ENCODE assay signal across 3 worm cellular contexts in the genomic region with DNA sequence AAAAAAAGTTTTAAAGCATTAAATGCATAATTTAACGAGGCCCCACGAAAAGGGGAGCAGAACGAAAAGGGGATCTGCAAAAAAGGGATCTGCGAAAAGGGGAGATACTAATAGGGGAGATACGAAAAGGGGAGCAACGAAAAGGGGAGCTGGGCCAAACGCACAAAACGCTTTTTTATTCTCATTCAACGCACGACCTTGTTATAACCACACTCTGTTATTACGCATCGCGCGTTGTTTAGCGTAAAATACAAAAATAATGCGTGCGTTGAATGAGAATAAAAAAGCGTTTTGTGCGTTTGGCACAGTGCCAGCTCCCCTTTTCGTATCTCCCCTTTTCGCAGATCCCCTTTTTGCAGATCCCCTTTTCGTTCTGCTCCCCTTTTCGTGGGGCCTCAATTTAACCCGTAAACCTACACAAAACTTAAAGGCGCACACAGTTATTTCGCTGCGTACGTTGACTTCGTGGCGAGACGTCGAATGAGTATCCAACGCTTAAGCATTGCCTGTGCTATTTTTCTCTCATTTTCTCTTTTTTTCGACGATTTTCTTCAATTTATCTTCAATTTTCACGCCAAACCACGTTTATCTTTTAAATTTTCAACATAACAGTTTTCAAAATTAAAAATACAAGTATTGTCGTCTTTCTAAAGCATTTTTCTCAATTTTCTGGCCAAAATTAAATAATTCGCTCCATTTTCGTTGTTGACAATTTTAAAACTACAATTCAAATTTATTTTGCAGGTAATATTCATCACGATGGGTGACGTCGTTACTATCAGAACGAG.
TF ChIP-seq lines count a peak whose summit lies in the region.
"Not testable (repeated sequence)": the region's sequence is repeated elsewhere in the genome, so short reads cannot be mapped to it uniquely, and the experiment has no call there.

A gene (plus strand): TSS at position 738 of the 788 bp plus-strand sequence.

TF ChIP-seq in whole organism, L1 larva, 84 proteins besides CTCF, POLR2A, EP300 and RAD21 (continued from another document and continues in another):
- peak in 3 of 6 experiments; percentile 39 to 80 (median 73) for TF ChIP-seq elt-3 (tag; optimal IDR thresholded peaks at IDR 0.05; lab: Kevin White, UChicago)
- peak; percentile 88 for TF ChIP-seq sox-4 (tag; optimal IDR thresholded peaks at IDR 0.05; lab: Kevin White, UChicago)
- TF ChIP-seq zip-4 (GFP tag; optimal IDR thresholded peaks at IDR 0.05; lab: Kevin White, UChicago), result peak; percentile 12
- TF ChIP-seq dpl-1 (GFP tag; optimal IDR thresholded peaks at IDR 0.05; lab: Kevin White, UChicago), result peak; percentile 75 to 80 (median 80)
- TF ChIP-seq C04F5.9 (tag; optimal IDR thresholded peaks at IDR 0.05; lab: Kevin White, UChicago), result peak; percentile 81
- TF ChIP-seq rnt-1 (tag; optimal IDR thresholded peaks at IDR 0.05; lab: Kevin White, UChicago), result peak; percentile 97
- peak; percentile 83 for TF ChIP-seq vab-15 (tag; optimal IDR thresholded peaks at IDR 0.05; lab: Kevin White, UChicago)
- peak; percentile 96 for TF ChIP-seq unc-98 (GFP tag; IDR thresholded peaks at IDR 0.05; lab: Robert Waterston, UW)
- peak; percentile 90 for TF ChIP-seq ceh-8 (GFP tag; optimal IDR thresholded peaks at IDR 0.05; lab: Kevin White, UChicago)
- TF ChIP-seq fkh-10 (GFP tag; optimal IDR thresholded peaks at IDR 0.05; lab: Kevin White, UChicago), result peak; percentile 78
- peak; percentile 97 for TF ChIP-seq nhr-47 (tag; optimal IDR thresholded peaks at IDR 0.05; lab: Kevin White, UChicago)
- TF ChIP-seq ceh-82 (tag; optimal IDR thresholded peaks at IDR 0.05; lab: Kevin White, UChicago), result peak; percentile 83 to 94 (median 86)
- TF ChIP-seq mdl-1 (tag; optimal IDR thresholded peaks at IDR 0.05; lab: Kevin White, UChicago), result peak in 1 of 2 experiments; percentile 84
- TF ChIP-seq mep-1 (tag; optimal IDR thresholded peaks at IDR 0.05; lab: Kevin White, UChicago), result peak; percentile 89
- peak; percentile 76 for TF ChIP-seq egl-13 (tag; optimal IDR thresholded peaks at IDR 0.05; lab: Kevin White, UChicago)
- peak; percentile 95 for TF ChIP-seq nhr-85 (tag; lab: Kevin White, UChicago)
- TF ChIP-seq blmp-1 (tag; optimal IDR thresholded peaks at IDR 0.05; lab: Kevin White, UChicago), result peak; percentile 78
- peak; percentile 82 for TF ChIP-seq lin-15B (tag; optimal IDR thresholded peaks at IDR 0.05; lab: Kevin White, UChicago)
- peak; percentile 91 for TF ChIP-seq lin-14 (GFP tag; optimal IDR thresholded peaks at IDR 0.05; lab: Kevin White, UChicago)
- TF ChIP-seq ama-1 (optimal IDR thresholded peaks at IDR 0.05; lab: Kevin White, UChicago), result peak; percentile 41
- peak; percentile 61 for TF ChIP-seq hlh-4 (tag; optimal IDR thresholded peaks at IDR 0.05; lab: Kevin White, UChicago)
- peak; percentile 97 for TF ChIP-seq nhr-71 (tag; optimal IDR thresholded peaks at IDR 0.05; lab: Kevin White, UChicago)
- peak; percentile 96 for TF ChIP-seq nhr-90 (tag; optimal IDR thresholded peaks at IDR 0.05; lab: Kevin White, UChicago; ENCODE audit: poor library complexity)
- peak; percentile 96 for TF ChIP-seq ceh-88 (GFP tag; IDR thresholded peaks at IDR 0.05; lab: Robert Waterston, UW)
- peak; percentile 7 for TF ChIP-seq sup-37 (GFP tag; optimal IDR thresholded peaks at IDR 0.05; lab: Kevin White, UChicago)
- peak; percentile 93 to 96 for TF ChIP-seq lsy-2 (tag; optimal IDR thresholded peaks at IDR 0.05; lab: Kevin White, UChicago)
- TF ChIP-seq nhr-20 (tag; optimal IDR thresholded peaks at IDR 0.05; lab: Kevin White, UChicago), result peak; percentile 91
- peak; percentile 80 for TF ChIP-seq fos-1 (tag; optimal IDR thresholded peaks at IDR 0.05; lab: Kevin White, UChicago)
- peak; percentile 43 for TF ChIP-seq lin-39 (tag; optimal IDR thresholded peaks at IDR 0.05; lab: Kevin White, UChicago)
- peak; percentile 66 for TF ChIP-seq snpc-4 (tag; optimal IDR thresholded peaks at IDR 0.05; lab: Kevin White, UChicago)
- peak; percentile 85 for TF ChIP-seq dsc-1 (tag; optimal IDR thresholded peaks at IDR 0.05; lab: Kevin White, UChicago)
- TF ChIP-seq lir-3 (tag; optimal IDR thresholded peaks at IDR 0.05; lab: Kevin White, UChicago; ENCODE audit: poor library complexity), result peak; percentile 92
- TF ChIP-seq efl-1 (optimal IDR thresholded peaks at IDR 0.05; lab: Kevin White, UChicago), result peak; percentile 86 to 93
- TF ChIP-seq efl-1 (GFP tag; optimal IDR thresholded peaks at IDR 0.05 in 1 of 2; lab: Kevin White, UChicago), result peak; percentile 74 to 98
- TF ChIP-seq isw-1 (GFP tag; IDR thresholded peaks at IDR 0.05; lab: Robert Waterston, UW), result peak; percentile 99
- peak; percentile 87 for TF ChIP-seq nhr-77 (tag; optimal IDR thresholded peaks at IDR 0.05; lab: Kevin White, UChicago)
- peak; percentile 85 for TF ChIP-seq grh-1 (GFP tag; IDR thresholded peaks at IDR 0.05; lab: Robert Waterston, UW)
- peak; percentile 90 for TF ChIP-seq pax-3 (tag; optimal IDR thresholded peaks at IDR 0.05; lab: Kevin White, UChicago)
- peak; percentile 59 for TF ChIP-seq skn-1 (tag; optimal IDR thresholded peaks at IDR 0.05; lab: Kevin White, UChicago)
- peak; percentile 97 for TF ChIP-seq fkh-8 (tag; optimal IDR thresholded peaks at IDR 0.05; lab: Kevin White, UChicago)

TF ChIP-seq in whole organism, L3 larva, 47 proteins besides CTCF, POLR2A, EP300 and RAD21 (continued from another document):
- TF ChIP-seq elt-3 (tag; optimal IDR thresholded peaks at IDR 0.05; lab: Kevin White, UChicago), result peak in 1 of 3 experiments; percentile 2
- TF ChIP-seq nhr-11 (tag; optimal IDR thresholded peaks at IDR 0.05; lab: Kevin White, UChicago), result peak; percentile 33
- TF ChIP-seq elt-2 (tag; optimal IDR thresholded peaks at IDR 0.05; lab: Kevin White, UChicago), result peak; percentile 68
- peak; percentile 71 for TF ChIP-seq snpc-4 (tag; optimal IDR thresholded peaks at IDR 0.05; lab: Kevin White, UChicago)
- peak; percentile 66 for TF ChIP-seq skn-1 (tag; optimal IDR thresholded peaks at IDR 0.05; lab: Kevin White, UChicago)
- TF ChIP-seq ceh-82 (tag; optimal IDR thresholded peaks at IDR 0.05; lab: Kevin White, UChicago), result peak; percentile 57
- peak; percentile 89 for TF ChIP-seq lsy-12 (tag; optimal IDR thresholded peaks at IDR 0.05; lab: Kevin White, UChicago)
- TF ChIP-seq nhr-25 (tag; optimal IDR thresholded peaks at IDR 0.05; lab: Kevin White, UChicago), result peak; percentile 95
- TF ChIP-seq hmg-11 (tag; optimal IDR thresholded peaks at IDR 0.05; lab: Kevin White, UChicago), result peak; percentile 78
- TF ChIP-seq lin-39 (tag; optimal IDR thresholded peaks at IDR 0.05; lab: Kevin White, UChicago), result peak; percentile 93

TF ChIP-seq in whole organism, young adult, 124 proteins besides CTCF, POLR2A, EP300 and RAD21 (continued from another document):
- TF ChIP-seq madf-10 (tag; optimal IDR thresholded peaks at IDR 0.05; lab: Kevin White, UChicago) (peak; percentile 91), snpc-4 (tag; optimal IDR thresholded peaks at IDR 0.05; lab: Kevin White, UChicago) (peak; percentile 55 to 83 (median 78)), hsf-1 (GFP tag; IDR thresholded peaks at IDR 0.05; lab: Robert Waterston, UW) (peak; percentile 82), D2030.7 (GFP tag; IDR thresholded peaks at IDR 0.05; lab: Robert Waterston, UW) (peak; percentile 100), tlf-1 (GFP tag; optimal IDR thresholded peaks at IDR 0.05; lab: Kevin White, UChicago) (peak; percentile 88), let-526 (GFP tag; IDR thresholded peaks at IDR 0.05; lab: Robert Waterston, UW) (peak; percentile 97), ztf-6 (GFP tag; IDR thresholded peaks at IDR 0.05; lab: Robert Waterston, UW) (peak; percentile 96), ceh-58 (GFP tag; IDR thresholded peaks at IDR 0.05; lab: Robert Waterston, UW) (peak; percentile 91; the same call in 1 of the 2 replicates), hmg-20 (GFP tag; IDR thresholded peaks at IDR 0.05; lab: Robert Waterston, UW) (peak; percentile 71), athp-1 (tag; optimal IDR thresholded peaks at IDR 0.05; lab: Kevin White, UChicago) (peak; percentile 95), die-1 (tag; optimal IDR thresholded peaks at IDR 0.05; lab: Kevin White, UChicago) (peak; percentile 48), B0035.1 (tag; optimal IDR thresholded peaks at IDR 0.05; lab: Kevin White, UChicago) (peak; percentile 41), sea-2 (GFP tag; IDR thresholded peaks at IDR 0.05; lab: Robert Waterston, UW) (peak; percentile 78; the same call in 1 of the 2 replicates), F33H1.4 (GFP tag; IDR thresholded peaks at IDR 0.05; lab: Robert Waterston, UW) (peak; percentile 99), Y56A3A.18 (GFP tag; IDR thresholded peaks at IDR 0.05; lab: Robert Waterston, UW) (peak; percentile 87), ztf-26 (tag; optimal IDR thresholded peaks at IDR 0.05; lab: Kevin White, UChicago) (peak; percentile 90), B0336.3 (GFP tag; IDR thresholded peaks at IDR 0.05; lab: Robert Waterston, UW) (peak; percentile 85), Y79H2A.3 (GFP tag; conservative IDR thresholded peaks at IDR 0.05; lab: Robert Waterston, UW) (peak; percentile 91), unc-130 (GFP tag; optimal IDR thresholded peaks at IDR 0.05; lab: Kevin White, UChicago) (peak; percentile 88), madf-3 (GFP tag; IDR thresholded peaks at IDR 0.05; lab: Robert Waterston, UW) (peak; percentile 95), tbp1 (GFP tag; optimal IDR thresholded peaks at IDR 0.05; lab: Kevin White, UChicago) (peak; percentile 71), rec-8 (tag; optimal IDR thresholded peaks at IDR 0.05; lab: Kevin White, UChicago) (peak; percentile 48 to 61), egl-44 (GFP tag; IDR thresholded peaks at IDR 0.05; lab: Robert Waterston, UW) (peak; percentile 91), akir-1 (GFP tag; optimal IDR thresholded peaks at IDR 0.05; lab: Kevin White, UChicago) (peak; percentile 40), lsl-1 (GFP tag; optimal IDR thresholded peaks at IDR 0.05; lab: Kevin White, UChicago) (peak; percentile 78), snpc-3.4 (tag; optimal IDR thresholded peaks at IDR 0.05; lab: Kevin White, UChicago) (peak; percentile 49), hrde-1 (tag; optimal IDR thresholded peaks at IDR 0.05; lab: Kevin White, UChicago; ENCODE audit: borderline replicate concordance) (peak; percentile 42), C06A6.2 (GFP tag; conservative IDR thresholded peaks at IDR 0.05; lab: Robert Waterston, UW) (peak; percentile 93), F37B4.10 (GFP tag; IDR thresholded peaks at IDR 0.05; lab: Robert Waterston, UW) (peak; percentile 93; the same call in 1 of the 2 replicates), B0019.2 (GFP tag; conservative IDR thresholded peaks at IDR 0.05; lab: Robert Waterston, UW) (peak; percentile 99), C17E4.6 (GFP tag; IDR thresholded peaks at IDR 0.05; lab: Robert Waterston, UW) (peak; percentile 92; the same call in 1 of the 2 replicates), Y53G8AR.9 (GFP tag; conservative IDR thresholded peaks at IDR 0.05; lab: Robert Waterston, UW) (peak; percentile 90), dpl-1 (GFP tag; optimal IDR thresholded peaks at IDR 0.05; lab: Kevin White, UChicago) (peak; percentile 15), ekl-4 (GFP tag; IDR thresholded peaks at IDR 0.05; lab: Robert Waterston, UW) (peak; percentile 96), F52B5.7 (tag; optimal IDR thresholded peaks at IDR 0.05; lab: Kevin White, UChicago) (peak; percentile 6), let-607 (tag; optimal IDR thresholded peaks at IDR 0.05; lab: Kevin White, UChicago) (peak in 1 of 2 experiments; percentile 38), nfyb-1 (GFP tag; IDR thresholded peaks at IDR 0.05; lab: Robert Waterston, UW) (peak; percentile 94), efl-1 (GFP tag; optimal IDR thresholded peaks at IDR 0.05; lab: Kevin White, UChicago) (peak; percentile 56), Y95B8A.8 (GFP tag; IDR thresholded peaks at IDR 0.05; lab: Robert Waterston, UW) (peak; percentile 99), madf-6 (GFP tag; IDR thresholded peaks at IDR 0.05; lab: Robert Waterston, UW) (peak; percentile 87), T07F8.4 (tag; optimal IDR thresholded peaks at IDR 0.05; lab: Kevin White, UChicago) (peak; percentile 84), K12H6.12 (tag; optimal IDR thresholded peaks at IDR 0.05; lab: Kevin White, UChicago) (peak; percentile 83), attf-5 (GFP tag; optimal IDR thresholded peaks at IDR 0.05; lab: Kevin White, UChicago) (peak; percentile 96), somi-1 (GFP tag; optimal IDR thresholded peaks at IDR 0.05; lab: Kevin White, UChicago) (peak; percentile 34), nhr-80 (tag; optimal IDR thresholded peaks at IDR 0.05; lab: Kevin White, UChicago) (peak; percentile 83), lin-35 (GFP tag; optimal IDR thresholded peaks at IDR 0.05; lab: Kevin White, UChicago) (peak in 1 of 3 experiments; percentile 82), snpc-1.3 (tag; optimal IDR thresholded peaks at IDR 0.05; lab: Kevin White, UChicago; ENCODE audit: insufficient read depth) (peak; percentile 26), ceh-27 (GFP tag; optimal IDR thresholded peaks at IDR 0.05; lab: Kevin White, UChicago) (peak; percentile 92), ztf-28 (GFP tag; IDR thresholded peaks at IDR 0.05; lab: Robert Waterston, UW) (peak; percentile 99), repo-1 (tag; optimal IDR thresholded peaks at IDR 0.05; lab: Kevin White, UChicago) (peak; percentile 61), atf-7 (tag; optimal IDR thresholded peaks at IDR 0.05; lab: Kevin White, UChicago) (peak; percentile 27), mcd-1 (GFP tag; IDR thresholded peaks at IDR 0.05; lab: Robert Waterston, UW) (peak; percentile 93), F49E8.2 (tag; optimal IDR thresholded peaks at IDR 0.05; lab: Kevin White, UChicago; ENCODE audit: insufficient read depth) (peak; percentile 84), gei-17 (GFP tag; optimal IDR thresholded peaks at IDR 0.05; lab: Kevin White, UChicago) (peak; percentile 35), zfh-2 (GFP tag; conservative IDR thresholded peaks at IDR 0.05; lab: Robert Waterston, UW) (peak; percentile 67), lin-40 (tag; optimal IDR thresholded peaks at IDR 0.05; lab: Kevin White, UChicago) (peak; percentile 93), ceh-100 (GFP tag; IDR thresholded peaks at IDR 0.05; lab: Robert Waterston, UW) (peak; percentile 100), bed-1 (GFP tag; IDR thresholded peaks at IDR 0.05; lab: Robert Waterston, UW) (peak; percentile 89; the same call in 1 of the 2 replicates), B0261.1 (tag; optimal IDR thresholded peaks at IDR 0.05; lab: Kevin White, UChicago) (peak; percentile 27)
- not testable (repeated sequence) for TF ChIP-seq snpc-4 (GFP tag; optimal IDR thresholded peaks at IDR 0.05; lab: Kevin White, UChicago)
TF ChIP-seq in whole organism, young adult: peak in this region for 90; not testable (repeated sequence) for 34.
